Fruit fly (Drosophila melanogaster) whole organism, adult: ENCODE results near the gene RecQ5.

ENCODE experiments used
- CG11617 ChIP-seq: fragments of 200-800 bp; sonication (Bioruptor generic); optimal IDR thresholded peaks from 2 replicates; lab custom pipeline; 2017; ENCODE audit warnings: mild to moderate bottlenecking, missing biosample characterization, missing genetic modification reagents, missing genetic modification characterization
- CG12768 ChIP-seq: fragments of 200-800 bp; sonication (Bioruptor generic); optimal IDR thresholded peaks from 2 replicates; lab custom pipeline; 2017; ENCODE audit warnings: missing biosample characterization, missing genetic modification characterization, mild to moderate bottlenecking, moderate library complexity, missing genetic modification reagents
- CG1620 ChIP-seq: fragments of 200-800 bp; sonication (Bioruptor generic); optimal IDR thresholded peaks from 2 replicates; lab custom pipeline; 2016; ENCODE audit warnings: missing biosample characterization, missing genetic modification characterization
- CG33017 ChIP-seq: fragments of 200-800 bp; sonication (Bioruptor generic); optimal IDR thresholded peaks from 2 replicates; lab custom pipeline; 2018; ENCODE audit warnings: missing biosample characterization, mild to moderate bottlenecking, missing genetic modification characterization, moderate library complexity
- CG5204 ChIP-seq: fragments of 200-800 bp; sonication (Bioruptor generic); optimal IDR thresholded peaks from 2 replicates; lab custom pipeline; 2016; ENCODE audit warnings: missing biosample characterization, missing genetic modification characterization
- CG7101 ChIP-seq: fragments of 200-800 bp; sonication (Bioruptor generic); optimal IDR thresholded peaks from 2 replicates; lab custom pipeline; 2018; ENCODE audit warnings: missing biosample characterization, mild to moderate bottlenecking, missing genetic modification characterization, moderate library complexity
- Crg-1 ChIP-seq: fragments of 200-800 bp; sonication (Bioruptor generic); optimal IDR thresholded peaks from 2 replicates; lab custom pipeline; 2016; ENCODE audit warnings: missing biosample characterization, missing genetic modification characterization
- Mnt ChIP-seq: fragments of 200-800 bp; sonication (Bioruptor generic); optimal IDR thresholded peaks from 2 replicates; lab custom pipeline; 2016; ENCODE audit warnings: missing biosample characterization, mild to moderate bottlenecking, missing genetic modification characterization
- bab1 ChIP-seq: fragments of 200-800 bp; sonication (Bioruptor generic); optimal IDR thresholded peaks from 3 replicates; lab custom pipeline; 2019; ENCODE audit warnings: missing biosample characterization, mild to moderate bottlenecking, missing genetic modification characterization, moderate library complexity
- cic ChIP-seq: fragments of 200-800 bp; sonication (Bioruptor generic); optimal IDR thresholded peaks from 2 replicates; lab custom pipeline; 2017; ENCODE audit warnings: missing biosample characterization, mild to moderate bottlenecking, missing genetic modification characterization, moderate library complexity
- kay ChIP-seq: fragments of 200-800 bp; sonication (Bioruptor generic); peaks from one replicate; lab custom pipeline; 2016; ENCODE audit warnings: missing biosample characterization, missing genetic modification characterization, borderline replicate concordance
- ovo ChIP-seq: fragments of 200-800 bp; sonication (Bioruptor generic); optimal IDR thresholded peaks from 2 replicates; lab custom pipeline; 2016; ENCODE audit warnings: missing biosample characterization, missing genetic modification characterization
- pad ChIP-seq: fragments of 200-800 bp; sonication (Bioruptor generic); optimal IDR thresholded peaks from 3 replicates; lab custom pipeline; 2017; ENCODE audit warnings: missing biosample characterization, missing genetic modification characterization, mild to moderate bottlenecking, moderate library complexity, missing genetic modification reagents
- tj ChIP-seq: fragments of 200-800 bp; sonication (Bioruptor generic); optimal IDR thresholded peaks from 3 replicates; lab custom pipeline; 2017; ENCODE audit warnings: missing biosample characterization, mild to moderate bottlenecking, missing genetic modification characterization, moderate library complexity

DNA sequence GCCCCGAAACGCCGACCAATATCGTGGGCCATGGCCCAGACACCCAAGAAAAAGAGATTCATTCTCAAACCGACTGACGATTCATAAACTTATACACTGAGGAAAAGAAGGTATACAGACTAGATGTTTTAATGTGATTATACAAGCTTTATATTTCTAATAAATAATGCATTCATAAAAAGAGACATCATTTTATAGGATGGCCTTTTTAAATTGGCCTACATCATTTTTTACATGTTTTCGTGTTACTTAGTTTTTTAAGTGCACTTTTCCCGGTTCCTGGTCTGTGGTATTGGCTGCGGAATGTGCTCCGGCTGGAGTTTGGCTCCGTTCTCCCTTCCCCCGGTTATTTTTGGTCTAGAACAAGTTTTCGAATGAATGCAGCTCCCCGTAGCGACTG, 20.7 kb upstream of the RecQ5 start:
- no peak for TF ChIP-seq kay (GFP tag; lab: Kevin White, UChicago)
- TF ChIP-seq Mnt (GFP tag; lab: Kevin White, UChicago) = no peak
- TF ChIP-seq CG7101 (tag; lab: Kevin White, UChicago) = no peak
- no peak for TF ChIP-seq ovo (GFP tag; lab: Kevin White, UChicago)
- TF ChIP-seq cic (GFP tag; lab: Kevin White, UChicago) = no peak
- no peak for TF ChIP-seq CG12768 (GFP tag; lab: Kevin White, UChicago)
- TF ChIP-seq CG33017 (tag; lab: Kevin White, UChicago) = no peak
- no peak for TF ChIP-seq tj
- no peak for TF ChIP-seq CG5204 (GFP tag; lab: Kevin White, UChicago)
- no peak for TF ChIP-seq pad (GFP tag; lab: Kevin White, UChicago)
- TF ChIP-seq Crg-1 (GFP tag; lab: Kevin White, UChicago) = no peak
- no peak for TF ChIP-seq bab1
- no peak for TF ChIP-seq CG1620
- no peak for TF ChIP-seq CG11617
